Fruit fly (Drosophila melanogaster) whole organism, embryonic: ENCODE data around the gene CG11596.

Experiments
- Atf3 ChIP-seq: fragments of 200-800 bp; sonication (Bioruptor generic); optimal IDR thresholded peaks from 3 replicates; lab custom pipeline; 2016; ENCODE audit warnings: missing biosample characterization, missing genetic modification characterization
- CG10267 ChIP-seq: fragments of 200-800 bp; sonication (Bioruptor generic); optimal IDR thresholded peaks from 2 replicates; lab custom pipeline; 2018; ENCODE audit warnings: missing biosample characterization, mild to moderate bottlenecking, missing genetic modification characterization, moderate library complexity
- CG10431 ChIP-seq: fragments of 200-800 bp; sonication (Bioruptor generic); optimal IDR thresholded peaks from 3 replicates; lab custom pipeline; 2018; ENCODE audit warnings: missing biosample characterization, mild to moderate bottlenecking, missing genetic modification characterization
- CG10654 ChIP-seq: fragments of 200-800 bp; sonication (Bioruptor generic); optimal IDR thresholded peaks from 2 replicates; lab custom pipeline; 2016; ENCODE audit warnings: missing biosample characterization, missing genetic modification characterization
- CG13424 ChIP-seq: fragments of 200-800 bp; sonication (Bioruptor generic); optimal IDR thresholded peaks from 2 replicates; lab custom pipeline; 2019; ENCODE audit warnings: missing biosample characterization, mild to moderate bottlenecking, missing genetic modification characterization, moderate library complexity
- CG1529 ChIP-seq: fragments of 200-800 bp; sonication (Bioruptor generic); optimal IDR thresholded peaks from 3 replicates; lab custom pipeline; 2018; ENCODE audit warnings: missing biosample characterization, missing genetic modification characterization
- CG16813 ChIP-seq: fragments of 200-800 bp; sonication (Bioruptor generic); IDR thresholded peaks from 3 replicates; pipeline ENCODE4 v1.3.6; 2022; ENCODE audit warnings: missing biosample characterization, missing genetic modification characterization; ENCODE audit not compliant: partially characterized antibody
- CG17612 ChIP-seq: fragments of 200-800 bp; sonication (Bioruptor generic); IDR thresholded peaks from 2 replicates; pipeline ENCODE4 v1.3.6; 2022; ENCODE audit warnings: missing biosample characterization, missing genetic modification characterization
- CG2116 ChIP-seq: fragments of 200-800 bp; sonication (Bioruptor generic); optimal IDR thresholded peaks from 3 replicates; lab custom pipeline; 2018; ENCODE audit warnings: missing biosample characterization, mild to moderate bottlenecking, missing genetic modification characterization
- CG3163 ChIP-seq: fragments of 200-800 bp; sonication (Bioruptor generic); optimal IDR thresholded peaks from 3 replicates; lab custom pipeline; 2016; ENCODE audit warnings: missing biosample characterization, missing genetic modification characterization
- CG3838 ChIP-seq: fragments of 200-800 bp; sonication (Bioruptor generic); optimal IDR thresholded peaks from 3 replicates; lab custom pipeline; 2016; ENCODE audit warnings: missing biosample characterization, missing genetic modification characterization
- CG4730 ChIP-seq: fragments of 200-800 bp; sonication (Bioruptor generic); IDR thresholded peaks from 2 replicates; pipeline ENCODE4 v1.3.6; 2022; ENCODE audit warnings: missing biosample characterization, missing genetic modification characterization
- CG7928 ChIP-seq: fragments of 200-800 bp; sonication (Bioruptor generic); optimal IDR thresholded peaks from 2 replicates; lab custom pipeline; 2017; ENCODE audit warnings: missing biosample characterization, mild to moderate bottlenecking, missing genetic modification characterization
- CG9215 ChIP-seq: fragments of 200-800 bp; sonication (Bioruptor generic); IDR thresholded peaks from 2 replicates; pipeline ENCODE4 v1.3.6; 2022; ENCODE audit warnings: missing biosample characterization, missing genetic modification characterization
- CG9437 ChIP-seq: fragments of 200-800 bp; sonication (Bioruptor generic); optimal IDR thresholded peaks from 2 replicates; lab custom pipeline; 2018; ENCODE audit warnings: missing biosample characterization, mild to moderate bottlenecking, missing genetic modification characterization
- CHES-1-like ChIP-seq: fragments of 200-800 bp; sonication (Bioruptor generic); optimal IDR thresholded peaks from 2 replicates; lab custom pipeline; 2016; ENCODE audit warnings: missing biosample characterization, missing genetic modification characterization
- CTCF ChIP-seq: fragments of 200-800 bp; sonication (Bioruptor generic); optimal IDR thresholded peaks from 2 replicates; lab custom pipeline; 2017; ENCODE audit warnings: missing biosample characterization, mild to moderate bottlenecking, missing genetic modification characterization, moderate library complexity
- Camta ChIP-seq: fragments of 200-800 bp; sonication (Bioruptor generic); optimal IDR thresholded peaks from 2 replicates; lab custom pipeline; 2016; ENCODE audit warnings: missing biosample characterization, missing genetic modification characterization
- E2f2 ChIP-seq: fragments of 200-800 bp; sonication (Bioruptor generic); IDR thresholded peaks from 2 replicates; pipeline ENCODE4 v1.3.6; 2022; ENCODE audit warnings: missing biosample characterization, missing genetic modification characterization
- Fer1 ChIP-seq: fragments of 200-800 bp; sonication (Bioruptor generic); optimal IDR thresholded peaks from 2 replicates; lab custom pipeline; 2017; ENCODE audit warnings: missing biosample characterization, mild to moderate bottlenecking, missing genetic modification characterization
- HLH54F ChIP-seq: fragments of 200-800 bp; sonication (Bioruptor generic); optimal IDR thresholded peaks from 3 replicates; lab custom pipeline; 2016; ENCODE audit warnings: missing biosample characterization, missing genetic modification characterization
- HLHmδ ChIP-seq: fragments of 200-800 bp; sonication (Bioruptor generic); optimal IDR thresholded peaks from 2 replicates; lab custom pipeline; 2018; ENCODE audit warnings: missing biosample characterization, mild to moderate bottlenecking, missing genetic modification characterization, moderate library complexity
- Jarid2 ChIP-seq: fragments of 200-800 bp; sonication (Bioruptor generic); optimal IDR thresholded peaks from 3 replicates; lab custom pipeline; 2017; ENCODE audit warnings: mild to moderate bottlenecking, missing biosample characterization, missing genetic modification reagents, missing genetic modification characterization
- Med ChIP-seq: fragments of 200-800 bp; sonication (Bioruptor generic); peaks from one replicate; lab custom pipeline; 2016; ENCODE audit warnings: missing biosample characterization, missing genetic modification characterization, mild to moderate bottlenecking, inconsistent platforms, moderate library complexity
- NC2α ChIP-seq: fragments of 200-800 bp; sonication (Bioruptor generic); optimal IDR thresholded peaks from 2 replicates; lab custom pipeline; 2016; ENCODE audit warnings: missing biosample characterization, missing genetic modification characterization
- NC2β ChIP-seq: fragments of 200-800 bp; sonication (Bioruptor generic); optimal IDR thresholded peaks from 2 replicates; lab custom pipeline; 2016; ENCODE audit warnings: missing biosample characterization, missing genetic modification characterization
- Nf-YA ChIP-seq: fragments of 200-800 bp; sonication (Bioruptor generic); IDR thresholded peaks from 2 replicates; pipeline ENCODE4 v1.3.6; 2022; ENCODE audit warnings: missing biosample characterization, missing genetic modification characterization
- Oaz ChIP-seq: fragments of 200-800 bp; sonication (Bioruptor generic); IDR thresholded peaks from 2 replicates; pipeline ENCODE4 v1.3.6; 2022; ENCODE audit warnings: missing biosample characterization, missing genetic modification characterization
- Ptx1 ChIP-seq: fragments of 200-800 bp; sonication (Bioruptor generic); IDR thresholded peaks from 2 replicates; pipeline ENCODE4 v1.3.6; 2022; ENCODE audit warnings: missing biosample characterization, missing genetic modification characterization
- TFAM ChIP-seq: fragments of 200-800 bp; sonication (Bioruptor generic); optimal IDR thresholded peaks from 2 replicates; lab custom pipeline; 2017; ENCODE audit warnings: missing biosample characterization, missing genetic modification characterization, inconsistent platforms
- Taf1 ChIP-seq: fragments of 200-800 bp; sonication (Bioruptor generic); IDR thresholded peaks from 2 replicates; pipeline ENCODE4 v1.3.6; 2022; ENCODE audit warnings: missing biosample characterization, missing genetic modification characterization
- cato ChIP-seq: fragments of 200-800 bp; sonication (Bioruptor generic); optimal IDR thresholded peaks from 2 replicates; lab custom pipeline; 2016; ENCODE audit warnings: missing biosample characterization, missing genetic modification characterization, borderline replicate concordance
- chn ChIP-seq: fragments of 200-800 bp; sonication (Bioruptor generic); optimal IDR thresholded peaks from 2 replicates; lab custom pipeline; 2016; ENCODE audit warnings: missing biosample characterization, missing genetic modification characterization
- cwo ChIP-seq: fragments of 200-800 bp; sonication (Bioruptor generic); optimal IDR thresholded peaks from 3 replicates; lab custom pipeline; 2017; ENCODE audit warnings: missing biosample characterization, missing genetic modification characterization, mild to moderate bottlenecking, moderate library complexity, missing genetic modification reagents
- dysf ChIP-seq: fragments of 200-800 bp; sonication (Bioruptor generic); IDR thresholded peaks from 3 replicates; pipeline ENCODE4 v1.3.6; 2022; ENCODE audit warnings: missing biosample characterization, missing genetic modification characterization
- emc ChIP-seq: fragments of 200-800 bp; sonication (Bioruptor generic); optimal IDR thresholded peaks from 2 replicates; lab custom pipeline; 2016; ENCODE audit warnings: missing biosample characterization, missing genetic modification characterization
- hbn ChIP-seq: fragments of 200-800 bp; sonication (Bioruptor generic); IDR thresholded peaks from 2 replicates; pipeline ENCODE4 v1.3.6; 2022; ENCODE audit warnings: missing biosample characterization, missing genetic modification characterization; ENCODE audit not compliant: partially characterized antibody
- ind ChIP-seq: fragments of 200-800 bp; sonication (Bioruptor generic); optimal IDR thresholded peaks from 3 replicates; lab custom pipeline; 2016; ENCODE audit warnings: missing biosample characterization, missing genetic modification characterization
- knrl ChIP-seq: fragments of 200-800 bp; sonication (Bioruptor generic); IDR thresholded peaks from 3 replicates; pipeline ENCODE4 v1.3.6; 2022; ENCODE audit warnings: missing biosample characterization, missing genetic modification characterization; ENCODE audit not compliant: partially characterized antibody
- odd ChIP-seq: fragments of 200-800 bp; sonication (Bioruptor generic); optimal IDR thresholded peaks from 2 replicates; lab custom pipeline; 2017; ENCODE audit warnings: missing biosample characterization, mild to moderate bottlenecking, missing genetic modification characterization
- onecut ChIP-seq: fragments of 200-800 bp; sonication (Bioruptor generic); IDR thresholded peaks from 2 replicates; pipeline ENCODE4 v1.3.6; 2022; ENCODE audit warnings: missing biosample characterization, missing genetic modification characterization
- peb ChIP-seq: fragments of 200-800 bp; sonication (Bioruptor generic); IDR thresholded peaks from 2 replicates; pipeline ENCODE4 v1.3.6; 2022; ENCODE audit warnings: missing biosample characterization, missing genetic modification characterization
- pita ChIP-seq: fragments of 200-800 bp; sonication (Bioruptor generic); optimal IDR thresholded peaks from 2 replicates; lab custom pipeline; 2017; ENCODE audit warnings: missing biosample characterization, mild to moderate bottlenecking, missing genetic modification characterization
- pnt ChIP-seq: fragments of 200-800 bp; sonication (Bioruptor generic); optimal IDR thresholded peaks from 3 replicates; lab custom pipeline; 2016; ENCODE audit warnings: missing biosample characterization, missing genetic modification characterization
- schlank ChIP-seq: fragments of 200-800 bp; sonication (Bioruptor generic); optimal IDR thresholded peaks from 2 replicates; lab custom pipeline; 2018; ENCODE audit warnings: missing biosample characterization, mild to moderate bottlenecking, missing genetic modification characterization
- sens ChIP-seq: fragments of 200-800 bp; sonication (Bioruptor generic); peaks from one replicate; lab custom pipeline; 2016; ENCODE audit warnings: missing biosample characterization, missing genetic modification characterization
- sens-2 ChIP-seq: fragments of 200-800 bp; sonication (Bioruptor generic); IDR thresholded peaks from 2 replicates; pipeline ENCODE4 v1.3.6; 2022; ENCODE audit warnings: missing biosample characterization, missing genetic modification characterization
- sima ChIP-seq: fragments of 200-800 bp; sonication (Bioruptor generic); optimal IDR thresholded peaks from 2 replicates; lab custom pipeline; 2016; ENCODE audit warnings: missing biosample characterization, missing genetic modification characterization
- toy ChIP-seq: fragments of 200-800 bp; sonication (Bioruptor generic); IDR thresholded peaks from 2 replicates; pipeline ENCODE4 v1.3.6; 2022; ENCODE audit warnings: missing biosample characterization, missing genetic modification characterization
- z ChIP-seq: fragments of 200-800 bp; sonication (Bioruptor generic); IDR thresholded peaks from 3 replicates; pipeline ENCODE4 v1.3.6; 2022; ENCODE audit warnings: missing biosample characterization, missing genetic modification characterization
- zf30C ChIP-seq: fragments of 200-800 bp; sonication (Bioruptor generic); optimal IDR thresholded peaks from 3 replicates; lab custom pipeline; 2018; ENCODE audit warnings: missing biosample characterization, mild to moderate bottlenecking, missing genetic modification characterization

Gene CG11596

dm6 chrX:1968581-1969258 lies 41.2 kb downstream of the CG11596 start (continued):
- TF ChIP-seq CG10654 (GFP tag; lab: Kevin White, UChicago), result no peak
- no peak for TF ChIP-seq CG3838 (GFP tag; lab: Kevin White, UChicago)
- TF ChIP-seq CHES-1-like (GFP tag; lab: Kevin White, UChicago), result no peak
- peak; percentile 61 for TF ChIP-seq ind (GFP tag; lab: Kevin White, UChicago)
- peak; percentile 2 for TF ChIP-seq CG3163 (GFP tag; lab: Kevin White, UChicago)
- peak; percentile 6 for TF ChIP-seq Atf3 (GFP tag; lab: Kevin White, UChicago)
- peak; percentile 48; the same call in 1 of the 2 replicates for TF ChIP-seq sens-2 (GFP tag; lab: Robert Waterston, UW)
- TF ChIP-seq CTCF (GFP tag; lab: Kevin White, UChicago), result peak; percentile 11
- no peak for TF ChIP-seq cato (GFP tag; lab: Kevin White, UChicago)
- TF ChIP-seq Jarid2 (GFP tag; lab: Kevin White, UChicago), result peak; percentile 26
- TF ChIP-seq CG1529 (GFP tag; lab: Kevin White, UChicago), result peak; percentile 73
- no peak for TF ChIP-seq NC2β (GFP tag; lab: Kevin White, UChicago)
- peak; percentile 32; the same call in 1 of the 2 replicates for TF ChIP-seq E2f2 (GFP tag; lab: Robert Waterston, UW)
- no peak for TF ChIP-seq pita
- no peak for TF ChIP-seq CG7928 (GFP tag; lab: Kevin White, UChicago)
- peak; percentile 58 for TF ChIP-seq onecut
- no peak for TF ChIP-seq HLH54F (GFP tag; lab: Kevin White, UChicago)
- no peak for TF ChIP-seq CG16813 (GFP tag; lab: Robert Waterston, UW)
- no peak for TF ChIP-seq TFAM
- peak; percentile 33 for TF ChIP-seq Camta (GFP tag; lab: Kevin White, UChicago)
- no peak for TF ChIP-seq CG4730
- peak; percentile 18 for TF ChIP-seq CG10267
- peak; percentile 64; the same call in 2 of the 3 replicates for TF ChIP-seq dysf (GFP tag; lab: Robert Waterston, UW)
- TF ChIP-seq toy (GFP tag; lab: Robert Waterston, UW), result no peak
- peak; percentile 24; the same call in 1 of the 2 replicates for TF ChIP-seq Oaz (GFP tag; lab: Robert Waterston, UW)
- TF ChIP-seq CG9215 (GFP tag; lab: Robert Waterston, UW), result no peak
- peak; percentile 22 for TF ChIP-seq chn (GFP tag; lab: Kevin White, UChicago)
- no peak for TF ChIP-seq NC2α (GFP tag; lab: Kevin White, UChicago)
- no peak for TF ChIP-seq z (GFP tag; lab: Robert Waterston, UW)
- TF ChIP-seq CG9437 (GFP tag; lab: Kevin White, UChicago), result no peak
- TF ChIP-seq schlank, result no peak
- TF ChIP-seq CG17612 (GFP tag; lab: Robert Waterston, UW), result no peak
- peak; percentile 89 for TF ChIP-seq sens (GFP tag; lab: Kevin White, UChicago)
- peak; percentile 74 for TF ChIP-seq Med (GFP tag; lab: Kevin White, UChicago)
- TF ChIP-seq odd (GFP tag; lab: Kevin White, UChicago), result peak; percentile 34
- TF ChIP-seq CG13424 (tag; lab: Kevin White, UChicago), result peak; percentile 82
- no peak for TF ChIP-seq knrl (GFP tag; lab: Robert Waterston, UW)
- no peak for TF ChIP-seq emc (GFP tag; lab: Kevin White, UChicago)
- TF ChIP-seq zf30C (GFP tag; lab: Kevin White, UChicago), result no peak
- TF ChIP-seq CG2116, result no peak
- TF ChIP-seq hbn (GFP tag; lab: Robert Waterston, UW), result no peak
- peak; percentile 38 for TF ChIP-seq cwo
- peak; percentile 58 for TF ChIP-seq pnt
- TF ChIP-seq Nf-YA (GFP tag; lab: Robert Waterston, UW), result 0 out of 2 replicates have a peak, but pooled peaks have one; percentile 37
- TF ChIP-seq HLHmδ, result no peak
- TF ChIP-seq CG10431, result peak; percentile 25
- peak; percentile 68 for TF ChIP-seq Ptx1 (GFP tag; lab: Robert Waterston, UW)
- 0 out of 2 replicates have a peak, but pooled peaks have one; percentile 16 for TF ChIP-seq peb (GFP tag; lab: Robert Waterston, UW)
- TF ChIP-seq Fer1 (GFP tag; lab: Kevin White, UChicago), result peak; percentile 54
- TF ChIP-seq Taf1, result no peak
- no peak for TF ChIP-seq sima
